Fruit fly (Drosophila melanogaster) whole organism, embryonic: ENCODE measurements around the gene Arv1.

ENCODE experiments used
- Abd-B ChIP-seq: fragments of 200-800 bp; sonication (Bioruptor generic); optimal IDR thresholded peaks from 2 replicates; lab custom pipeline; 2018; ENCODE audit warnings: missing biosample characterization, mild to moderate bottlenecking, missing genetic modification characterization, moderate library complexity
- Ada2b ChIP-seq: fragments of 200-800 bp; sonication (Bioruptor generic); IDR thresholded peaks from 2 replicates; pipeline ENCODE4 v1.3.6; 2022; ENCODE audit warnings: missing biosample characterization, missing genetic modification characterization
- Asciz ChIP-seq: fragments of 200-800 bp; sonication (Bioruptor generic); optimal IDR thresholded peaks from 2 replicates; lab custom pipeline; 2017; ENCODE audit warnings: missing biosample characterization, mild to moderate bottlenecking, missing genetic modification characterization, missing genetic modification reagents
- CG11456 ChIP-seq: fragments of 200-800 bp; sonication (Bioruptor generic); IDR thresholded peaks from 3 replicates; pipeline ENCODE4 v1.3.6; 2022; ENCODE audit warnings: missing biosample characterization, missing genetic modification characterization
- CG11696 ChIP-seq: fragments of 200-800 bp; sonication (Bioruptor generic); IDR thresholded peaks from 2 replicates; pipeline ENCODE4 v1.3.6; 2022; ENCODE audit warnings: missing biosample characterization, missing genetic modification characterization
- CG14710 ChIP-seq: fragments of 200-800 bp; sonication (Bioruptor generic); optimal IDR thresholded peaks from 3 replicates; lab custom pipeline; 2019; ENCODE audit warnings: missing biosample characterization, mild to moderate bottlenecking, missing genetic modification characterization, moderate library complexity
- CG15269 ChIP-seq: fragments of 200-800 bp; sonication (Bioruptor generic); optimal IDR thresholded peaks from 2 replicates; lab custom pipeline; 2018; ENCODE audit warnings: missing biosample characterization, mild to moderate bottlenecking, missing genetic modification characterization, moderate library complexity
- CG15479 ChIP-seq: fragments of 200-800 bp; sonication (Bioruptor generic); optimal IDR thresholded peaks from 3 replicates; lab custom pipeline; 2019; ENCODE audit warnings: missing biosample characterization, mild to moderate bottlenecking, missing genetic modification characterization, moderate library complexity
- CG15514 ChIP-seq: fragments of 200-800 bp; sonication (Bioruptor generic); optimal IDR thresholded peaks from 3 replicates; lab custom pipeline; 2017; ENCODE audit warnings: missing biosample characterization, missing genetic modification characterization, mild to moderate bottlenecking, moderate library complexity, missing genetic modification reagents
- CG17385 ChIP-seq: fragments of 200-800 bp; sonication (Bioruptor generic); optimal IDR thresholded peaks from 3 replicates; lab custom pipeline; 2018; ENCODE audit warnings: missing biosample characterization, mild to moderate bottlenecking, missing genetic modification characterization
- CG17829 ChIP-seq: fragments of 200-800 bp; optimal IDR thresholded peaks from 2 replicates; lab custom pipeline; 2019; ENCODE audit warnings: missing biosample characterization, mild to moderate bottlenecking, missing genetic modification characterization, moderate library complexity
- CG2129 ChIP-seq: fragments of 200-800 bp; sonication (Bioruptor generic); IDR thresholded peaks from 2 replicates; pipeline ENCODE4 v1.3.6; 2022; ENCODE audit warnings: missing biosample characterization, missing genetic modification characterization; ENCODE audit not compliant: partially characterized antibody
- CG2889 ChIP-seq: fragments of 200-800 bp; sonication (Bioruptor generic); IDR thresholded peaks from 3 replicates; pipeline ENCODE4 v1.3.6; 2022; ENCODE audit warnings: missing biosample characterization, missing genetic modification characterization
- CG33557 ChIP-seq: fragments of 200-800 bp; sonication (Bioruptor generic); optimal IDR thresholded peaks from 2 replicates; lab custom pipeline; 2019; ENCODE audit warnings: missing biosample characterization, mild to moderate bottlenecking, missing genetic modification characterization, moderate library complexity
- CG4404 ChIP-seq: fragments of 200-800 bp; sonication (Bioruptor generic); IDR thresholded peaks from 2 replicates; pipeline ENCODE4 v1.3.6; 2022; ENCODE audit warnings: missing biosample characterization, missing genetic modification characterization
- CG4617 ChIP-seq: fragments of 200-800 bp; sonication (Bioruptor generic); optimal IDR thresholded peaks from 3 replicates; lab custom pipeline; 2016; ENCODE audit warnings: missing biosample characterization, missing genetic modification characterization, borderline replicate concordance
- CG4820 ChIP-seq: fragments of 200-800 bp; sonication (Bioruptor generic); optimal IDR thresholded peaks from 3 replicates; lab custom pipeline; 2016; ENCODE audit warnings: missing biosample characterization, missing genetic modification characterization
- CG6683 ChIP-seq: fragments of 200-800 bp; sonication (Bioruptor generic); optimal IDR thresholded peaks from 2 replicates; lab custom pipeline; 2017; ENCODE audit warnings: missing biosample characterization, mild to moderate bottlenecking, missing genetic modification characterization, missing genetic modification reagents
- CG7745 ChIP-seq: fragments of 200-800 bp; sonication (Bioruptor generic); optimal IDR thresholded peaks from 2 replicates; lab custom pipeline; 2018; ENCODE audit warnings: missing biosample characterization, mild to moderate bottlenecking, missing genetic modification characterization, moderate library complexity
- CG7839 ChIP-seq: fragments of 200-800 bp; sonication (Bioruptor generic); optimal IDR thresholded peaks from 3 replicates; lab custom pipeline; 2018; ENCODE audit warnings: missing biosample characterization, mild to moderate bottlenecking, missing genetic modification characterization, moderate library complexity
- CG9797 ChIP-seq: fragments of 200-800 bp; sonication (Bioruptor generic); optimal IDR thresholded peaks from 3 replicates; lab custom pipeline; 2018; ENCODE audit warnings: missing biosample characterization, mild to moderate bottlenecking, missing genetic modification characterization
- CoRest ChIP-seq: fragments of 200-800 bp; sonication (Bioruptor generic); optimal IDR thresholded peaks from 3 replicates; lab custom pipeline; 2018; ENCODE audit warnings: missing biosample characterization, mild to moderate bottlenecking, missing genetic modification characterization, moderate library complexity
- Dip2 ChIP-seq: fragments of 200-800 bp; sonication (Bioruptor generic); IDR thresholded peaks from 2 replicates; pipeline ENCODE4 v1.3.6; 2022; ENCODE audit warnings: missing biosample characterization, missing genetic modification characterization
- Eip74EF ChIP-seq, 2 experiments: fragments of 200-800 bp in 1 of 2; fragments of >200 bp in 1 of 2; sonication (Bioruptor generic) in 1 of 2; optimal IDR thresholded peaks; 2 replicates each; lab custom pipeline; 2017 to 2019; ENCODE audit warnings: missing biosample characterization in 2 of 2, missing genetic modification characterization in 2 of 2, mild to moderate bottlenecking in 1 of 2, moderate library complexity in 1 of 2
- HHEX ChIP-seq: fragments of 200-800 bp; sonication (Bioruptor generic); optimal IDR thresholded peaks from 3 replicates; lab custom pipeline; 2017; ENCODE audit warnings: missing biosample characterization, mild to moderate bottlenecking, missing genetic modification characterization, missing genetic modification reagents
- Lhr ChIP-seq: fragments of 200-800 bp; sonication (Bioruptor generic); optimal IDR thresholded peaks from 3 replicates; lab custom pipeline; 2017; ENCODE audit warnings: mild to moderate bottlenecking, missing biosample characterization, missing genetic modification reagents, missing genetic modification characterization
- MESR4 ChIP-seq: fragments of 200-800 bp; sonication (Bioruptor generic); optimal IDR thresholded peaks from 2 replicates; lab custom pipeline; 2018; ENCODE audit warnings: missing biosample characterization, mild to moderate bottlenecking, missing genetic modification characterization, moderate library complexity
- NK7.1 ChIP-seq: fragments of 200-800 bp; sonication (Bioruptor generic); optimal IDR thresholded peaks from 3 replicates; lab custom pipeline; 2016; ENCODE audit warnings: missing biosample characterization, missing genetic modification characterization
- Ravus ChIP-seq: fragments of 200-800 bp; sonication (Bioruptor generic); IDR thresholded peaks from 2 replicates; pipeline ENCODE4 v1.3.6; 2022; ENCODE audit warnings: missing biosample characterization, missing genetic modification characterization
- Sin3A ChIP-seq: fragments of >200 bp; optimal IDR thresholded peaks from 2 replicates; lab custom pipeline; 2018
- Trl ChIP-seq, 3 experiments: fragments of >200 bp in 2 of 3; fragments of 200-800 bp in 1 of 3; sonication (Bioruptor generic) in 1 of 3; optimal IDR thresholded peaks; 2 replicates in 1 of 3; 3 replicates in 2 of 3; lab custom pipeline; 2016 to 2017; ENCODE audit warnings: missing biosample characterization in 1 of 3, missing genetic modification characterization in 1 of 3
- ab ChIP-seq: fragments of 200-800 bp; sonication (Bioruptor generic); optimal IDR thresholded peaks from 2 replicates; lab custom pipeline; 2016; ENCODE audit warnings: missing biosample characterization, missing genetic modification characterization
- abd-A ChIP-seq: fragments of 200-800 bp; sonication (Bioruptor generic); optimal IDR thresholded peaks from 3 replicates; lab custom pipeline; 2019; ENCODE audit warnings: missing biosample characterization, mild to moderate bottlenecking, missing genetic modification characterization, moderate library complexity
- al ChIP-seq: fragments of 200-800 bp; sonication (Bioruptor generic); IDR thresholded peaks from 2 replicates; pipeline ENCODE4 v1.3.6; 2022; ENCODE audit warnings: missing biosample characterization, missing genetic modification characterization
- gcm2 ChIP-seq: fragments of 200-800 bp; sonication (Bioruptor generic); optimal IDR thresholded peaks from 2 replicates; lab custom pipeline; 2016; ENCODE audit warnings: missing biosample characterization, missing genetic modification characterization
- h ChIP-seq: fragments of >200 bp; optimal IDR thresholded peaks from 2 replicates; lab custom pipeline; 2017
- hth ChIP-seq: fragments of >200 bp; optimal IDR thresholded peaks from 2 replicates; lab custom pipeline; 2017; ENCODE audit warnings: inconsistent platforms
- insv ChIP-seq, 2 experiments: fragments of 200-800 bp; sonication (Bioruptor generic); optimal IDR thresholded peaks; 3 replicates each; lab custom pipeline; 2016 to 2018; ENCODE audit warnings: missing biosample characterization in 2 of 2, missing genetic modification characterization in 2 of 2
- knrl ChIP-seq: fragments of 200-800 bp; sonication (Bioruptor generic); IDR thresholded peaks from 3 replicates; pipeline ENCODE4 v1.3.6; 2022; ENCODE audit warnings: missing biosample characterization, missing genetic modification characterization; ENCODE audit not compliant: partially characterized antibody
- lola ChIP-seq, 3 experiments: fragments of >200 bp in 2 of 3; fragments of 200-800 bp in 1 of 3; sonication (Bioruptor generic) in 1 of 3; optimal IDR thresholded peaks; 2 replicates each; lab custom pipeline; 2017 to 2019; ENCODE audit warnings: missing biosample characterization in 3 of 3, missing genetic modification characterization in 3 of 3, mild to moderate bottlenecking in 1 of 3, moderate library complexity in 1 of 3
- mld ChIP-seq: fragments of 200-800 bp; sonication (Bioruptor generic); IDR thresholded peaks from 3 replicates; pipeline ENCODE4 v1.3.6; 2022; ENCODE audit warnings: missing biosample characterization, missing genetic modification characterization; ENCODE audit not compliant: partially characterized antibody
- p53 ChIP-seq: fragments of 200-800 bp; sonication (Bioruptor generic); optimal IDR thresholded peaks from 2 replicates; lab custom pipeline; 2016; ENCODE audit warnings: missing biosample characterization, missing genetic modification characterization
- sqz ChIP-seq: fragments of 200-800 bp; sonication (Bioruptor generic); optimal IDR thresholded peaks from 3 replicates; lab custom pipeline; 2018; ENCODE audit warnings: missing biosample characterization, mild to moderate bottlenecking, missing genetic modification characterization
- sr ChIP-seq: fragments of 200-800 bp; sonication (Bioruptor generic); IDR thresholded peaks from 3 replicates; pipeline ENCODE4 v1.3.6; 2022; ENCODE audit warnings: missing biosample characterization, missing genetic modification characterization
- tgo ChIP-seq: fragments of 200-800 bp; sonication (Bioruptor generic); IDR thresholded peaks from 3 replicates; pipeline ENCODE4 v1.3.6; 2022; ENCODE audit warnings: missing biosample characterization, missing genetic modification characterization
- tna ChIP-seq: fragments of 200-800 bp; sonication (Bioruptor generic); IDR thresholded peaks from 2 replicates; pipeline ENCODE4 v1.3.6; 2022; ENCODE audit warnings: missing biosample characterization, missing genetic modification characterization; ENCODE audit not compliant: partially characterized antibody
- wek ChIP-seq: fragments of 200-800 bp; sonication (Bioruptor generic); optimal IDR thresholded peaks from 3 replicates; lab custom pipeline; 2018; ENCODE audit warnings: missing biosample characterization, mild to moderate bottlenecking, missing genetic modification characterization, moderate library complexity
- z ChIP-seq: fragments of 200-800 bp; sonication (Bioruptor generic); IDR thresholded peaks from 3 replicates; pipeline ENCODE4 v1.3.6; 2022; ENCODE audit warnings: missing biosample characterization, missing genetic modification characterization
- zen2 ChIP-seq: fragments of 200-800 bp; sonication (Bioruptor generic); IDR thresholded peaks from 3 replicates; pipeline ENCODE4 v1.3.6; 2022; ENCODE audit warnings: missing biosample characterization, missing genetic modification characterization; ENCODE audit not compliant: partially characterized antibody

Gene Arv1

DNA sequence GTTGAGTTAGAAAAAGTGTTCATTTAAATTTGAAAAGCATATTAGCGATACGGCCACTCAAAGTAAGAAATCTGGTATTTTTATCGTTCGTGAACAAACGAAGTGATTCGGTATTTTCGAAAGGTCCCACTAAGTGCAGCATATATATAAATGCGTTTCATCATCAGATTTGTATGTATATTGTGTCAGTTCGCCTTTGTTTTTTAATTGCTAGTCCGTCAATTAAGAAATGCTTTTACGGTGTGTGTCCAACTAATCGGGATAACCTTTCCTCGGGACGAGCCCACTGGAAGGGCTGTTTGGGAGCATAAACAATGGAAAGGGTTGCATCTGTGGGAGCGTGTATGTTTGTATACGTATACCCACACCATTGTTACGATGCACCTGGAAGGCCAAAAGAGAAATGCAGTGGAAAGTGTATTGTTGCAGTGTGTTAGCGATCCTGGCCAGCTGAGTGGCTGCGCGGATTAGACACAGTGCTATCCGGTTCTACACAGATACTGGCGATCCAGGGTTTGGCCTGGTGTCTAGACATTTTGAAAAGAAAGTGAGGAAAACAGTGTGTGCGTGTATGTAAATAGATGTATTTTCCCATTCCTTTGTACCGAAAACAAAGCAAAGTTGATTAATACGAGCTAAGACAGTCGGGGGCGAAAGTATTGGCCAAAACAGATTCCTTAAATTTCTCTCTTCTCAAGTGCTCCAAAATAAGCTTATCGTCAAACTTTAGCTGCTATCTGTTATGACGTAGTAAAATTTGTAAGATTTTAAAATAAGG is 5.9 kb downstream of the Arv1 start, which contains the start of gene CG7611 (continued):
- TF ChIP-seq CG2129 (GFP tag; lab: Robert Waterston, UW) (no peak), CoRest (tag; lab: Kevin White, UChicago) (no peak), CG17829 (tag; lab: Kevin White, UChicago) (peak; percentile 31), abd-A (tag; lab: Kevin White, UChicago) (no peak), MESR4 (peak; percentile 97), insv (GFP tag; optimal IDR thresholded peaks at IDR 0.05; lab: Kevin White, UChicago) (peak in 1 of 2 experiments; percentile 6), knrl (GFP tag; lab: Robert Waterston, UW) (no peak), ab (GFP tag; lab: Kevin White, UChicago) (no peak), Ravus (GFP tag; lab: Robert Waterston, UW) (no peak), tna (no peak), zen2 (GFP tag; lab: Robert Waterston, UW) (no peak), Abd-B (GFP tag; lab: Kevin White, UChicago) (no peak), sqz (no peak), wek (peak; percentile 22), CG11456 (GFP tag; lab: Robert Waterston, UW) (no peak), CG11696 (GFP tag; lab: Robert Waterston, UW) (no peak), CG14710 (peak; percentile 35), mld (GFP tag; lab: Robert Waterston, UW) (no peak), CG7839 (tag; lab: Kevin White, UChicago) (no peak), Lhr (peak; percentile 17), tgo (GFP tag; lab: Robert Waterston, UW) (no peak), gcm2 (GFP tag; lab: Kevin White, UChicago) (no peak), Sin3A (no peak), CG2889 (no peak), hth (lab: Kevin White, UChicago) (no peak), lola (GFP tag; optimal IDR thresholded peaks at IDR 0.05; lab: Kevin White, UChicago) (no peak), Eip74EF (GFP tag; optimal IDR thresholded peaks at IDR 0.05; lab: Kevin White, UChicago) (no peak), Dip2 (no peak), NK7.1 (no peak), CG33557 (GFP tag; lab: Kevin White, UChicago) (no peak), CG15269 (tag; lab: Kevin White, UChicago) (no peak), CG9797 (peak; percentile 87), h (lab: Kevin White, UChicago) (no peak), CG4404 (GFP tag; lab: Robert Waterston, UW) (no peak), CG15479 (GFP tag; lab: Kevin White, UChicago) (no peak), HHEX (GFP tag; lab: Kevin White, UChicago) (no peak), al (GFP tag; lab: Robert Waterston, UW) (no peak), Asciz (no peak), CG15514 (GFP tag; lab: Kevin White, UChicago) (no peak), CG4617 (GFP tag; lab: Kevin White, UChicago) (peak; percentile 79), CG6683 (GFP tag; lab: Kevin White, UChicago) (no peak), sr (GFP tag; lab: Robert Waterston, UW) (no peak), CG4820 (GFP tag; lab: Kevin White, UChicago) (no peak), CG7745 (tag; lab: Kevin White, UChicago) (no peak), p53 (GFP tag; lab: Kevin White, UChicago) (no peak), Ada2b (GFP tag; lab: Robert Waterston, UW) (no peak), Trl (optimal IDR thresholded peaks at IDR 0.05; lab: Kevin White, UChicago) (no peak), Trl (GFP tag; optimal IDR thresholded peaks at IDR 0.05; lab: Kevin White, UChicago) (no peak), CG17385 (GFP tag; lab: Kevin White, UChicago) (no peak), z (GFP tag; lab: Robert Waterston, UW) (no peak)
